Worm (Caenorhabditis elegans) whole organism, L4 larva: ENCODE data around the gene srw-89.

Experiments used
- D1046.2 ChIP-seq: fragments of 200-800 bp; sonication (Bioruptor generic); IDR thresholded peaks from 2 replicates; pipeline ENCODE4 v1.3.6; 2022; ENCODE audit warnings: missing genetic modification characterization, missing compliant biosample characterization
- ZK337.2 ChIP-seq: fragments of 200-800 bp; sonication (Bioruptor generic); IDR thresholded peaks from 2 replicates; pipeline ENCODE4 v1.3.6; 2022; ENCODE audit warnings: missing genetic modification reagents, missing genetic modification characterization, missing compliant biosample characterization
- aha-1 ChIP-seq: fragments of 150-350 bp; peaks from one replicate; lab custom pipeline; 2014; ENCODE audit warnings: missing biosample characterization, missing genetic modification characterization
- aly-2 ChIP-seq: sonication (generic microtip); optimal IDR thresholded peaks from 2 replicates; lab custom pipeline; 2018; ENCODE audit warnings: missing biosample characterization, missing genetic modification characterization
- ama-1 ChIP-seq: fragments of 150-350 bp; optimal IDR thresholded peaks from 2 replicates; lab custom pipeline; 2014; ENCODE audit warnings: inconsistent platforms, mixed read lengths
- arid-1 ChIP-seq: fragments of 200-800 bp; sonication (Bioruptor generic); conservative IDR thresholded peaks from 2 replicates; pipeline ENCODE4 v1.3.6; 2022; ENCODE audit warnings: missing genetic modification reagents, missing genetic modification characterization, missing compliant biosample characterization
- attf-4 ChIP-seq: sonication (generic microtip); optimal IDR thresholded peaks from 3 replicates; lab custom pipeline; 2017; ENCODE audit warnings: missing biosample characterization, missing genetic modification characterization
- ceh-20 ChIP-seq: fragments of 200-800 bp; sonication (Bioruptor generic); IDR thresholded peaks from 2 replicates; pipeline ENCODE4 v1.3.6; 2022; ENCODE audit warnings: missing genetic modification reagents, missing genetic modification characterization, missing compliant biosample characterization
- ctbp-1 ChIP-seq: fragments of 200-800 bp; sonication (Bioruptor generic); IDR thresholded peaks from 2 replicates; pipeline ENCODE4 v1.3.6; 2022; ENCODE audit warnings: missing genetic modification reagents, missing genetic modification characterization, missing compliant biosample characterization
- daf-16 ChIP-seq, 3 experiments: sonication (generic microtip); optimal IDR thresholded peaks; 2 replicates each; lab custom pipeline; 2016 to 2017; ENCODE audit warnings: missing genetic modification characterization in 3 of 3, missing genetic modification reagents in 3 of 3, mild to moderate bottlenecking in 2 of 3, missing compliant biosample characterization in 2 of 3, missing biosample characterization in 1 of 3, moderate library complexity in 1 of 3
- daf-19 ChIP-seq: fragments of 200-800 bp; sonication (Bioruptor generic); conservative IDR thresholded peaks from 2 replicates; pipeline ENCODE4 v1.3.6; 2022; ENCODE audit warnings: missing genetic modification characterization, missing compliant biosample characterization
- dmd-6 ChIP-seq: fragments of 200-800 bp; sonication (Bioruptor generic); IDR thresholded peaks from 2 replicates; pipeline ENCODE4 v1.3.6; 2022; ENCODE audit warnings: missing genetic modification reagents, missing genetic modification characterization, missing compliant biosample characterization
- dve-1 ChIP-seq: sonication (generic microtip); optimal IDR thresholded peaks from 2 replicates; lab custom pipeline; 2017; ENCODE audit warnings: antibody characterized with exemption, mild to moderate bottlenecking, missing genetic modification characterization, missing compliant biosample characterization; ENCODE audit not compliant: insufficient read depth
- egl-27 ChIP-seq: sonication (generic microtip); optimal IDR thresholded peaks from 3 replicates; lab custom pipeline; 2017; ENCODE audit warnings: missing biosample characterization, missing genetic modification reagents, missing genetic modification characterization
- egl-43 ChIP-seq: fragments of 200-800 bp; sonication (Bioruptor generic); IDR thresholded peaks from 2 replicates; pipeline ENCODE4 v1.3.6; 2022; ENCODE audit warnings: missing genetic modification reagents, missing genetic modification characterization, missing compliant biosample characterization
- hlh-11 ChIP-seq: fragments of 200-800 bp; sonication (Bioruptor generic); optimal IDR thresholded peaks from 2 replicates; lab custom pipeline; 2018; ENCODE audit warnings: mild to moderate bottlenecking, missing genetic modification characterization, missing compliant biosample characterization
- lim-7 ChIP-seq: fragments of 200-800 bp; sonication (Bioruptor generic); IDR thresholded peaks from 2 replicates; pipeline ENCODE4 v1.3.6; 2022; ENCODE audit warnings: missing genetic modification characterization, missing compliant biosample characterization
- lir-3 ChIP-seq: sonication (generic microtip); optimal IDR thresholded peaks from 2 replicates; lab custom pipeline; 2016; ENCODE audit warnings: mild to moderate bottlenecking, missing genetic modification characterization, missing compliant biosample characterization
- madf-5 ChIP-seq, 2 experiments: fragments of 200-800 bp; sonication (Bioruptor generic); IDR thresholded peaks; 2 replicates each; pipeline ENCODE4 v1.3.6; 2022; ENCODE audit warnings: missing compliant biosample characterization in 2 of 2, missing genetic modification characterization in 2 of 2
- mdl-1 ChIP-seq, 2 experiments: fragments of 150-350 bp in 1 of 2; sonication (generic microtip) in 1 of 2; optimal IDR thresholded peaks; 2 replicates each; lab custom pipeline; 2014 to 2017; ENCODE audit warnings: missing biosample characterization in 2 of 2, missing genetic modification characterization in 2 of 2
- nhr-10 ChIP-seq: fragments of 150-350 bp; optimal IDR thresholded peaks from 2 replicates; lab custom pipeline; 2014; ENCODE audit warnings: missing biosample characterization, missing genetic modification characterization
- nhr-102 ChIP-seq: sonication (generic microtip); optimal IDR thresholded peaks from 2 replicates; lab custom pipeline; 2016; ENCODE audit warnings: mild to moderate bottlenecking, missing genetic modification characterization, moderate library complexity, missing compliant biosample characterization
- nhr-11 ChIP-seq: fragments of 150-350 bp; optimal IDR thresholded peaks from 2 replicates; lab custom pipeline; 2014; ENCODE audit warnings: missing biosample characterization, missing genetic modification characterization
- nhr-25 ChIP-seq: sonication (generic microtip); optimal IDR thresholded peaks from 2 replicates; lab custom pipeline; 2017; ENCODE audit warnings: missing genetic modification characterization, mild to moderate bottlenecking, missing compliant biosample characterization, antibody characterized with exemption, moderate library complexity, borderline replicate concordance; ENCODE audit not compliant: insufficient read depth
- nhr-28 ChIP-seq: fragments of 150-350 bp; optimal IDR thresholded peaks from 2 replicates; lab custom pipeline; 2014; ENCODE audit warnings: missing biosample characterization, missing genetic modification characterization
- nhr-41 ChIP-seq: fragments of 200-800 bp; sonication (Bioruptor generic); IDR thresholded peaks from 2 replicates; pipeline ENCODE4 v1.3.6; 2022; ENCODE audit warnings: missing genetic modification reagents, missing genetic modification characterization, missing compliant biosample characterization
- nhr-77 ChIP-seq: fragments of 150-350 bp; optimal IDR thresholded peaks from 2 replicates; lab custom pipeline; 2014; ENCODE audit warnings: missing biosample characterization, missing genetic modification characterization
- pha-4 ChIP-seq, 2 experiments: fragments of 150-350 bp in 1 of 2; fragments of 200-800 bp in 1 of 2; sonication (Bioruptor generic) in 1 of 2; IDR thresholded peaks in 1 of 2; optimal IDR thresholded peaks in 1 of 2; 2 replicates each; pipeline versions ENCODE4 v1.3.6 to Lab custom; 2014 to 2022; ENCODE audit warnings: missing genetic modification characterization in 2 of 2, missing genetic modification reagents in 2 of 2, missing biosample characterization in 1 of 2, missing compliant biosample characterization in 1 of 2
- sdz-12 ChIP-seq: fragments of 200-800 bp; sonication (Bioruptor generic); optimal IDR thresholded peaks from 2 replicates; lab custom pipeline; 2018; ENCODE audit warnings: mild to moderate bottlenecking, missing genetic modification characterization, missing compliant biosample characterization
- spr-3 ChIP-seq: fragments of 200-800 bp; sonication (Bioruptor generic); optimal IDR thresholded peaks from 2 replicates; lab custom pipeline; 2018; ENCODE audit warnings: mild to moderate bottlenecking, missing genetic modification characterization, missing compliant biosample characterization
- tag-97 ChIP-seq: fragments of 200-800 bp; sonication (Bioruptor generic); IDR thresholded peaks from 2 replicates; pipeline ENCODE4 v1.3.6; 2022; ENCODE audit warnings: missing genetic modification characterization, missing compliant biosample characterization
- unc-130 ChIP-seq: sonication (generic microtip); optimal IDR thresholded peaks from 2 replicates; lab custom pipeline; 2016; ENCODE audit warnings: missing genetic modification reagents, missing genetic modification characterization, missing compliant biosample characterization
- unc-62 ChIP-seq, 3 experiments: fragments of 150-350 bp in 1 of 3; sonication (generic microtip); optimal IDR thresholded peaks in 2 of 3; peaks in 1 of 3; 1 replicate in 1 of 3; 2 replicates in 2 of 3; lab custom pipeline; 2014 to 2017; ENCODE audit warnings: missing biosample characterization in 3 of 3, missing genetic modification characterization in 3 of 3, missing genetic modification reagents in 3 of 3, missing genotype in 1 of 3
- vab-7 ChIP-seq: fragments of 200-800 bp; sonication (Bioruptor generic); IDR thresholded peaks from 2 replicates; pipeline ENCODE4 v1.3.6; 2022; ENCODE audit warnings: missing genetic modification reagents, missing genetic modification characterization, missing compliant biosample characterization
- zfp-3 ChIP-seq: fragments of 200-800 bp; sonication (Bioruptor generic); conservative IDR thresholded peaks from 2 replicates; pipeline ENCODE4 v1.3.6; 2022; ENCODE audit warnings: missing genetic modification reagents, missing genetic modification characterization, missing compliant biosample characterization
- zip-2 ChIP-seq: fragments of 150-350 bp; optimal IDR thresholded peaks from 2 replicates; lab custom pipeline; 2014; ENCODE audit warnings: missing biosample characterization, missing genetic modification characterization

Gene srw-89

DNA sequence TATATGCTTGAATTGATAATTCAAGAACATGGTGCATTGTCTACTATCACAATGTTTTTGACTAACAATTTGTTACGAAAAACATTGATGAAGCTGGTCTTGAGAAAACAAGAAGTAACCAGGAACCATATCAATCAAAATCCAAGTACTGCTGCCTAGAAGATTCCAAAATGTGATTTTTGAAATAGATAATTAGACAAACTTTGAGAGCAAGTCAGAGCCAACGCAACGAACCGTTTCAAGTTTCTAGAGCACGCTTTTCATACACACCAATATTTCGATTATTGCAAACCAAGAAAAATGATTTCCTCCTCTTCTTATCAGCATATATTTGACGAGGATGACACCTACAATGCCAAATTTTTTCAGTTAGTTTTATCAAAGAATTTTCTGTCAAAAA is at the start of gene srw-89:
Gene srw-89, plus strand, starts transcription at position 301 of the 400 bp plus-strand sequence.
- TF ChIP-seq D1046.2: no peak
- TF ChIP-seq nhr-11 (tag; lab: Kevin White, UChicago): no peak
- no peak for TF ChIP-seq unc-130 (GFP tag; lab: Kevin White, UChicago)
- no peak for TF ChIP-seq nhr-10 (tag; lab: Kevin White, UChicago)
- no peak for TF ChIP-seq tag-97 (GFP tag; lab: Robert Waterston, UW)
- no peak for TF ChIP-seq spr-3 (GFP tag; lab: Kevin White, UChicago)
- no peak for TF ChIP-seq lim-7 (GFP tag; lab: Robert Waterston, UW)
- TF ChIP-seq pha-4 (GFP tag; IDR thresholded peaks at IDR 0.05; lab: Robert Waterston, UW): no peak
- TF ChIP-seq pha-4 (tag; optimal IDR thresholded peaks at IDR 0.05; lab: Kevin White, UChicago): no peak
- no peak for TF ChIP-seq sdz-12
- TF ChIP-seq madf-5 (GFP tag; IDR thresholded peaks at IDR 0.05; lab: Robert Waterston, UW): no peak
- TF ChIP-seq arid-1 (GFP tag; lab: Robert Waterston, UW): no peak
- TF ChIP-seq egl-27: no peak
- TF ChIP-seq egl-43: no peak
- no peak for TF ChIP-seq attf-4 (tag; lab: Kevin White, UChicago)
- TF ChIP-seq lir-3: no peak
- no peak for TF ChIP-seq ctbp-1
- no peak for TF ChIP-seq nhr-25 (tag; lab: Kevin White, UChicago)
- no peak for TF ChIP-seq nhr-41 (GFP tag; lab: Robert Waterston, UW)
- no peak for TF ChIP-seq ceh-20 (GFP tag; lab: Robert Waterston, UW)

ce11 chrV:3967762-3968161 is 49.1 kb upstream of the srw-89 start, which contains the start of gene cyp-34A8:
TSS of gene cyp-34A8 (minus strand) at chrV:3967823.
- peak in 1 of 2 experiments; percentile 24 for TF ChIP-seq mdl-1 (tag; optimal IDR thresholded peaks at IDR 0.05; lab: Kevin White, UChicago)
- no peak for TF ChIP-seq zfp-3
- no peak for TF ChIP-seq aha-1 (tag; lab: Kevin White, UChicago)
- no peak for TF ChIP-seq ama-1 (lab: Kevin White, UChicago)
- TF ChIP-seq zip-2 (tag; lab: Kevin White, UChicago): no peak
- peak; percentile 52; the same call in 1 of the 2 replicates for TF ChIP-seq dmd-6 (GFP tag; lab: Robert Waterston, UW)
- TF ChIP-seq nhr-102: peak; percentile 24
- peak; percentile 79 for TF ChIP-seq nhr-28 (tag; lab: Kevin White, UChicago)
- peak; percentile 84 for TF ChIP-seq nhr-77 (tag; lab: Kevin White, UChicago)
- peak; percentile 4 for TF ChIP-seq hlh-11 (tag; lab: Kevin White, UChicago)
- peak; percentile 57 for TF ChIP-seq dve-1 (tag; lab: Kevin White, UChicago)
- TF ChIP-seq pha-4 (GFP tag; IDR thresholded peaks at IDR 0.05; lab: Robert Waterston, UW): no peak
- no peak for TF ChIP-seq pha-4 (tag; optimal IDR thresholded peaks at IDR 0.05; lab: Kevin White, UChicago)
- no peak for TF ChIP-seq daf-16 (GFP tag; optimal IDR thresholded peaks at IDR 0.05; lab: Kevin White, UChicago)
- TF ChIP-seq daf-16 (tag; optimal IDR thresholded peaks at IDR 0.05; lab: Kevin White, UChicago): peak; percentile 2
- TF ChIP-seq daf-19 (GFP tag; lab: Robert Waterston, UW): no peak
- no peak for TF ChIP-seq vab-7 (GFP tag; lab: Robert Waterston, UW)

- TF ChIP-seq ZK337.2 (GFP tag; lab: Robert Waterston, UW): no peak
- no peak for TF ChIP-seq aly-2 (tag; lab: Kevin White, UChicago)
- TF ChIP-seq unc-62 (GFP tag; optimal IDR thresholded peaks at IDR 0.05 in 1 of 2; lab: Kevin White, UChicago): peak in 1 of 2 experiments; percentile 95
- TF ChIP-seq unc-62 (tag; optimal IDR thresholded peaks at IDR 0.05; lab: Kevin White, UChicago): no peak
Measured at ce11 chrV:3968929-3969328, 48.0 kb upstream of the srw-89 start.
